Worm (Caenorhabditis elegans): ENCODE measurements around the gene F10C1.23.
A peak's percentile ranks its signal among the peaks of the same experiment; 100 is the strongest.
"Not testable (repeated sequence)": the region's sequence is repeated elsewhere in the genome, so short reads cannot be mapped to it uniquely, and the experiment has no call there.

Gene F10C1.23

ce11 chrII:5757656-5758055, at the start of gene F10C1.23, which contains the start of gene F10C1.3:
Gene F10C1.23, plus strand, starts transcription at chrII:5758040.
Gene F10C1.3, minus strand, starts transcription at chrII:5757756.
- not testable (repeated sequence) for TF ChIP-seq ceh-82 (tag; optimal IDR thresholded peaks at IDR 0.05); ztf-1 (GFP tag; conservative IDR thresholded peaks at IDR 0.05); C34F6.9 (tag; optimal IDR thresholded peaks at IDR 0.05)

- no peak for TF ChIP-seq mdl-1 (tag; optimal IDR thresholded peaks at IDR 0.05)
- TF ChIP-seq Y55F3AM.14 (GFP tag; optimal IDR thresholded peaks at IDR 0.05) = no peak
- TF ChIP-seq C34F6.9 (tag; optimal IDR thresholded peaks at IDR 0.05) = peak; percentile 28
- no peak for TF ChIP-seq skn-1 (tag; optimal IDR thresholded peaks at IDR 0.05)
- no peak for TF ChIP-seq peb-1 (tag; optimal IDR thresholded peaks at IDR 0.05)
- peak in 1 of 2 experiments; percentile 19 for TF ChIP-seq lsy-2 (tag; optimal IDR thresholded peaks at IDR 0.05)
- peak; percentile 38 for TF ChIP-seq sem-4 (tag; optimal IDR thresholded peaks at IDR 0.05)
- peak; percentile 28 for TF ChIP-seq unc-55 (GFP tag; optimal IDR thresholded peaks at IDR 0.05)
These were observed 49.7 kb upstream of the F10C1.23 start for ce11 chrII:5708154-5708553.

ce11 chrII:5710835-5711234, 47.0 kb upstream of the F10C1.23 start:
- TF ChIP-seq unc-55 (GFP tag; optimal IDR thresholded peaks at IDR 0.05) (no peak), sma-9 (GFP tag; optimal IDR thresholded peaks at IDR 0.05) (no peak), sma-9 (tag; optimal IDR thresholded peaks at IDR 0.05) (no peak), aly-2 (tag; optimal IDR thresholded peaks at IDR 0.05) (no peak), C34F6.9 (tag; optimal IDR thresholded peaks at IDR 0.05) (no peak), nhr-21 (tag; optimal IDR thresholded peaks at IDR 0.05) (no peak), sma-3 (GFP tag; optimal IDR thresholded peaks at IDR 0.05) (no peak), nhr-10 (tag; optimal IDR thresholded peaks at IDR 0.05) (no peak), nhr-12 (tag; optimal IDR thresholded peaks at IDR 0.05) (no peak), egl-27 (tag; optimal IDR thresholded peaks at IDR 0.05) (no peak), nhr-77 (tag; optimal IDR thresholded peaks at IDR 0.05) (no peak), peb-1 (tag; optimal IDR thresholded peaks at IDR 0.05) (no peak), zag-1 (tag; optimal IDR thresholded peaks at IDR 0.05) (no peak), lin-11 (tag; optimal IDR thresholded peaks at IDR 0.05) (no peak), mbf-1 (tag; optimal IDR thresholded peaks at IDR 0.05) (no peak), mab-5 (tag; optimal IDR thresholded peaks at IDR 0.05) (no peak), nhr-6 (tag; optimal IDR thresholded peaks at IDR 0.05) (no peak), unc-62 (GFP tag; optimal IDR thresholded peaks at IDR 0.05) (no peak)

- TF ChIP-seq ztf-4 (tag; optimal IDR thresholded peaks at IDR 0.05) (no peak), nhr-21 (tag; optimal IDR thresholded peaks at IDR 0.05) (peak; percentile 14), nhr-25 (tag; optimal IDR thresholded peaks at IDR 0.05) (no peak)
These were observed 45.7 kb upstream of the F10C1.23 start for ce11 chrII:5712126-5712525.

ce11 chrII:5714807-5715206, 43.0 kb upstream of the F10C1.23 start, which contains the start of the genes tiar-1 and lelo-4:
Gene tiar-1, minus strand, starts transcription at chrII:5714823.
Gene lelo-4, plus strand, starts transcription at chrII:5714924.
- TF ChIP-seq gmeb-1 (tag; optimal IDR thresholded peaks at IDR 0.05) = peak; percentile 84
- no peak for TF ChIP-seq Y55F3AM.14 (GFP tag; optimal IDR thresholded peaks at IDR 0.05)
- no peak for TF ChIP-seq ceh-16 (tag; optimal IDR thresholded peaks at IDR 0.05)
- no peak for TF ChIP-seq nhr-237 (tag; optimal IDR thresholded peaks at IDR 0.05)
- no peak for TF ChIP-seq ceh-82 (tag; optimal IDR thresholded peaks at IDR 0.05)
- TF ChIP-seq lin-13 (GFP tag; optimal IDR thresholded peaks at IDR 0.05) = peak; percentile 52
- TF ChIP-seq elt-1 (tag; optimal IDR thresholded peaks at IDR 0.05) = no peak
- TF ChIP-seq lsy-2 (tag; optimal IDR thresholded peaks at IDR 0.05) = peak; percentile 7 to 84
- TF ChIP-seq dmd-4 (tag; optimal IDR thresholded peaks at IDR 0.05) = no peak
- TF ChIP-seq nhr-23 (tag; optimal IDR thresholded peaks at IDR 0.05) = no peak
- no peak for TF ChIP-seq egl-27 (tag; optimal IDR thresholded peaks at IDR 0.05)
- TF ChIP-seq skn-1 (tag; optimal IDR thresholded peaks at IDR 0.05) = no peak
- no peak for TF ChIP-seq ztf-11 (tag; optimal IDR thresholded peaks at IDR 0.05)
- peak; percentile 38 for TF ChIP-seq F13H6.1 (tag; optimal IDR thresholded peaks at IDR 0.05)
- peak; percentile 89 for TF ChIP-seq unc-55 (GFP tag; optimal IDR thresholded peaks at IDR 0.05)
- TF ChIP-seq crh-2 (tag; optimal IDR thresholded peaks at IDR 0.05) = peak; percentile 86
- TF ChIP-seq unc-39 (tag; optimal IDR thresholded peaks at IDR 0.05) = no peak
- no peak for TF ChIP-seq mab-5 (tag; optimal IDR thresholded peaks at IDR 0.05)
- TF ChIP-seq mdl-1 (tag; optimal IDR thresholded peaks at IDR 0.05) = no peak
- no peak for TF ChIP-seq nhr-12 (tag; optimal IDR thresholded peaks at IDR 0.05)
- no peak for TF ChIP-seq blmp-1 (tag; optimal IDR thresholded peaks at IDR 0.05; ENCODE audit: insufficient read depth)
- peak; percentile 34 for TF ChIP-seq ama-1 (optimal IDR thresholded peaks at IDR 0.05)
- peak; percentile 76 for TF ChIP-seq lin-11 (tag; optimal IDR thresholded peaks at IDR 0.05)
- TF ChIP-seq nhr-129 (tag; optimal IDR thresholded peaks at IDR 0.05) = peak; percentile 76
- TF ChIP-seq ztf-4 (tag; optimal IDR thresholded peaks at IDR 0.05) = peak; percentile 57
- no peak for TF ChIP-seq nhr-11 (tag; optimal IDR thresholded peaks at IDR 0.05)
- TF ChIP-seq C34F6.9 (tag; optimal IDR thresholded peaks at IDR 0.05) = peak; percentile 84
- peak; percentile 69 for TF ChIP-seq sem-4 (tag; optimal IDR thresholded peaks at IDR 0.05)
- peak; percentile 52 for TF ChIP-seq sma-9 (GFP tag; optimal IDR thresholded peaks at IDR 0.05)
- TF ChIP-seq sma-9 (tag; optimal IDR thresholded peaks at IDR 0.05) = no peak
- no peak for TF ChIP-seq R02D3.7 (tag; optimal IDR thresholded peaks at IDR 0.05)
- TF ChIP-seq nhr-25 (tag; optimal IDR thresholded peaks at IDR 0.05) = peak; percentile 63
- TF ChIP-seq nhr-21 (tag; optimal IDR thresholded peaks at IDR 0.05) = peak; percentile 8
- TF ChIP-seq unc-62 (GFP tag; optimal IDR thresholded peaks at IDR 0.05) = no peak
- TF ChIP-seq elt-3 (tag; optimal IDR thresholded peaks at IDR 0.05) = no peak
- no peak for TF ChIP-seq zag-1 (tag; optimal IDR thresholded peaks at IDR 0.05)
